Fruit fly (Drosophila melanogaster): ENCODE data around the gene Gr64c.

DNA sequence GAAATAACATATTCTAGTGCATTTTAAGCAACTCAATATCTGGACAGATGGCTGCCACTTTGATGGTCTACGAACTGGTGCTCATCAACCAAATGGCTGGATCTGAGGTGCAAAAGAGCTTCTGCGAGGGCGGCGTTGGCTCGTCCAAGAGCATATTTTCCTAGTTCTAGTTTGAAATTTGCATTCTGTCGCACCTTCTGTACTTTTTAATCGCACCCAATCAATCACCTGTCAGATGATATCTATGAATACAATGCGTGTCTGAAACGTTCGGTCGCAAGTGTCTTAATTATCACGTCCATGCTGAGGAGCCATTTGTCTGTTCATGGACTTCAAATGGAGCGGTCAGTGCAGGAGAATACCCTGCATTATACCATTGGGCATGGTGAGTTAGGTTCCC, 3.4 kb downstream of the Gr64c start, which contains the start of the genes Gr64d and Gr64e:
- TF ChIP-seq ttk (optimal IDR thresholded peaks at IDR 0.05): no peak
- no peak for TF ChIP-seq Sin3A (optimal IDR thresholded peaks at IDR 0.05)
- TF ChIP-seq insv (optimal IDR thresholded peaks at IDR 0.05): no peak
